Fruit fly (Drosophila melanogaster): ENCODE data around the gene Ucp4C.

DNA sequence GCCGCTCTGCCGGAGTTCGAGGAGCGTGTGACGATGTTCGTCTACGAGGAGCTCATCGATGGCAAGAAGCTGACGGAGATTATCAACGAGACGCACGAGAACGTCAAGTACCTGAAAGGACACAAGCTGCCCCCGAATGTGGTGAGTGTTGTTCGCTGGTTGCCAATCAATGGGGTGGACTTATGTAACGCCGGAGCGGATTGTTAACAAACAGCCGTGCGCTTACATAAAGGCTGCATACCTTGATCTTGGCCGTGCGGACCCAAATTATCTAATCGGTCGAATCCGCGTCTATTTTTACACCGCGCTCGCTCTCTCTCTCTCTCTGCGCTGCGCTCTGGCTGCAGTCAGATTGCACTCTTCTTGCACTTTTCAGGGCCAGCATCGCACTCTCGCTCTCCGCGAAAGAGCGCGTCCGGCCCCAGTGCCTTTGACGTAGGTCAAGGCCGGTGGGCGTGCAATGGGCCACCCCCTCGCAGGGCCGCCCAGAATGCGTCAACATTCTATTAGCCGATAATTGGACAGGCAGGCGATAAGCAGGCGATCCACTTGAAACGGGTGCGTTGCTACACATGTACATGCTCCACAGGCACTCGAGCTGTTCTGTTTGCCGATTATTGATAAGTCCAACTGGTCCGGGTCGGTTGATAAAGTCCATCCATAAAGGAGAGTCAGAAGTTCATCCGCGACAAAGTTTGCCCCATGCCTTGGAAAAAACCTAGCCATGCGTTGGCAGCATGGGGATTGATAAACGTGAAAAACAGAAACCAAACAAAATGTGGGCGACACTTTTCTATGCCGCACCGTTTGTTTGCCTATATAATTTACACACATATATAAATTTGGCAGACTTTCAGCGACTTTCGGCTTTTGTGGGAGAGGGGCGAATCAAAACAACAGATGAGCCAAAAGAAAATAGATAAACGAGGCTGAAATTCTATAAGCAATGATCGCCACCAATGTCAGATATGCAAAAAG, 23.8 kb upstream of the Ucp4C start:
- TF ChIP-seq CG1792 (GFP tag; optimal IDR thresholded peaks at IDR 0.05): peak; percentile 9
- TF ChIP-seq insv (GFP tag; optimal IDR thresholded peaks at IDR 0.05): no peak
- TF ChIP-seq CG9727 (GFP tag; optimal IDR thresholded peaks at IDR 0.05): no peak
- no peak for TF ChIP-seq HLHmδ (GFP tag; optimal IDR thresholded peaks at IDR 0.05)
- TF ChIP-seq CG17612 (GFP tag; IDR thresholded peaks at IDR 0.05): no peak
- no peak for TF ChIP-seq Mes4 (GFP tag; optimal IDR thresholded peaks at IDR 0.05)
